Worm (Caenorhabditis elegans): Measurements from ENCODE around the gene ddi-1.

ce11 chrIV:6524531-6524930, 1.9 kb downstream of the ddi-1 start, which contains the start of gene C01G5.5:
- TF ChIP-seq T22C8.4 (GFP tag; IDR thresholded peaks at IDR 0.05) (no peak), ref-1 (GFP tag; conservative IDR thresholded peaks at IDR 0.05) (no peak), ztf-29 (GFP tag; IDR thresholded peaks at IDR 0.05) (no peak)

All from whole organism, midembryonic.